Fruit fly (Drosophila melanogaster): ENCODE measurements around the gene CG32445.

dm6 chr3L:21634152-21634689 is 4.9 kb upstream of the CG32445 start, which contains the start of gene MED1:
- TF ChIP-seq ttk (optimal IDR thresholded peaks at IDR 0.05), result no peak
- TF ChIP-seq insv (optimal IDR thresholded peaks at IDR 0.05), result no peak
- TF ChIP-seq h (optimal IDR thresholded peaks at IDR 0.05), result no peak
- TF ChIP-seq Myc (optimal IDR thresholded peaks at IDR 0.05), result no peak
- no peak for TF ChIP-seq psq (optimal IDR thresholded peaks at IDR 0.05)
